Fruit fly (Drosophila melanogaster): ENCODE data around the gene pum.

Gene pum

DNA sequence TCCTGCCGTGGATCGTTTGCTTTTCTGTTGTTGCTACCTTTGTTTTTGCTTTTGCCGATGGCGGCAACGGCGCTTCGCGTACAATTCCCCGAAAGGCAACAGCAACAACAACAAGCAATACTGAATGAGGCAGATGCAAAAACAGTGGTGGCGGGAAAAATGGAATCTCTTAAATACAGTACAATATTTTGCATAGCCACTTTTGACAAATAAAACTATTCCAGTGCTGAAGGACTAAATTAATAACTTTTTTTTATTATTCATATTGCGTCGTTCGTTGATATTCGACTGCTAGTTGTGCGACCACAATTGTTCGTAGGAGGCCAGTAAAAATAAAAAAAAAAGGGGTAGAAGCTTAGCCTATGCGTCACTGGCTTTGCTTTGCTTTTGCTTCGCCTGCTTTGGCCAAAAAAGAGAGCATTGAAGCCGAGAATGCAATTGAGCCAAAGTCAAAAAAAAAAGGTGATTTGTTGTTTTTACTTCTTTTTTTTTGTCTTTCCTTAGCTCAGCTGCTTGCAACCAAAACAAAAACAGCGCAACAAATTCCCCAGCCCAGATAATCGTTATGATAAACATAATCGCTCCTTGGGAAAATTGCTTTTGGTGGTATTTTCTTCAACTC lies 205.6 kb downstream of the pum start (continued):
- peak; percentile 1 for TF ChIP-seq pzg (GFP tag; optimal IDR thresholded peaks at IDR 0.05)
- peak; percentile 45 for TF ChIP-seq CG8944 (GFP tag; optimal IDR thresholded peaks at IDR 0.05)
- peak; percentile 69 for TF ChIP-seq maf-S (GFP tag; optimal IDR thresholded peaks at IDR 0.05)
- TF ChIP-seq Oli (tag; optimal IDR thresholded peaks at IDR 0.05), result peak; percentile 91
- peak; percentile 89 for TF ChIP-seq ase (GFP tag; IDR thresholded peaks at IDR 0.05)
- TF ChIP-seq Hand (GFP tag; optimal IDR thresholded peaks at IDR 0.05), result peak; percentile 55
- TF ChIP-seq CG7271 (tag; optimal IDR thresholded peaks at IDR 0.05), result peak; percentile 33
- peak; percentile 86 for TF ChIP-seq CG7839 (tag; optimal IDR thresholded peaks at IDR 0.05)
- no peak for TF ChIP-seq CG10431 (GFP tag; optimal IDR thresholded peaks at IDR 0.05)
- TF ChIP-seq CG4730 (GFP tag; IDR thresholded peaks at IDR 0.05), result peak; percentile 91
- no peak for TF ChIP-seq zen2 (GFP tag; IDR thresholded peaks at IDR 0.05; ENCODE audit: partially characterized antibody)
- TF ChIP-seq CG17912 (GFP tag; optimal IDR thresholded peaks at IDR 0.05), result no peak
- TF ChIP-seq ash1 (GFP tag; optimal IDR thresholded peaks at IDR 0.05), result peak; percentile 53
- peak; percentile 96 for TF ChIP-seq Sox102F (GFP tag; optimal IDR thresholded peaks at IDR 0.05)
- no peak for TF ChIP-seq h (optimal IDR thresholded peaks at IDR 0.05)
- peak; percentile 93 for TF ChIP-seq ranshi (GFP tag; IDR thresholded peaks at IDR 0.05)
- TF ChIP-seq Atf-2 (GFP tag; optimal IDR thresholded peaks at IDR 0.05), result peak; percentile 55
- peak; percentile 77 for TF ChIP-seq disco-r (GFP tag; optimal IDR thresholded peaks at IDR 0.05)
- TF ChIP-seq cas (GFP tag; IDR thresholded peaks at IDR 0.05), result peak; percentile 71
- TF ChIP-seq Blimp-1 (GFP tag; optimal IDR thresholded peaks at IDR 0.05), result peak; percentile 87
- peak; percentile 84 for TF ChIP-seq CoRest (tag; optimal IDR thresholded peaks at IDR 0.05)
- TF ChIP-seq CG34224 (GFP tag; IDR thresholded peaks at IDR 0.05; ENCODE audit: partially characterized antibody), result no peak
- peak; percentile 79 for TF ChIP-seq CG10979 (tag; optimal IDR thresholded peaks at IDR 0.05)
- peak; percentile 89 for TF ChIP-seq ap (GFP tag; IDR thresholded peaks at IDR 0.05)
- peak; percentile 71; the same call in 1 of the 2 replicates for TF ChIP-seq toy (GFP tag; IDR thresholded peaks at IDR 0.05)
- peak; percentile 78 for TF ChIP-seq croc (GFP tag; conservative IDR thresholded peaks at IDR 0.05)
- TF ChIP-seq Hsf (GFP tag; optimal IDR thresholded peaks at IDR 0.05), result peak; percentile 90
- TF ChIP-seq Bgb (GFP tag; IDR thresholded peaks at IDR 0.05; ENCODE audit: partially characterized antibody), result no peak
- TF ChIP-seq Adf1 (GFP tag; IDR thresholded peaks at IDR 0.05), result peak; percentile 50
- peak; percentile 88 for TF ChIP-seq CG7556 (GFP tag; optimal IDR thresholded peaks at IDR 0.05)
- peak; percentile 60 for TF ChIP-seq CG6654 (GFP tag; optimal IDR thresholded peaks at IDR 0.05)
- TF ChIP-seq CG4617 (GFP tag; optimal IDR thresholded peaks at IDR 0.05; ENCODE audit: borderline replicate concordance), result peak; percentile 62
- peak; percentile 76 to 85 for TF ChIP-seq chif (GFP tag; optimal IDR thresholded peaks at IDR 0.05)
- peak; percentile 87 for TF ChIP-seq CG14050 (GFP tag; IDR thresholded peaks at IDR 0.05)
- no peak for TF ChIP-seq Elba2 (GFP tag; optimal IDR thresholded peaks at IDR 0.05)
- no peak for TF ChIP-seq stwl (tag; optimal IDR thresholded peaks at IDR 0.05)
- TF ChIP-seq ERR (GFP tag; optimal IDR thresholded peaks at IDR 0.05), result peak; percentile 75
- peak; percentile 46 for TF ChIP-seq CG6765 (GFP tag; optimal IDR thresholded peaks at IDR 0.05)
- peak; percentile 57 for TF ChIP-seq sd (tag; optimal IDR thresholded peaks at IDR 0.05)
- TF ChIP-seq CG6854 (GFP tag; optimal IDR thresholded peaks at IDR 0.05), result peak; percentile 70
- peak; percentile 73 for TF ChIP-seq NC2β (GFP tag; optimal IDR thresholded peaks at IDR 0.05)
- TF ChIP-seq CG34376 (GFP tag; optimal IDR thresholded peaks at IDR 0.05), result peak; percentile 20
- peak; percentile 46 for TF ChIP-seq ac (GFP tag; optimal IDR thresholded peaks at IDR 0.05)
- TF ChIP-seq zfh1 (GFP tag; IDR thresholded peaks at IDR 0.05), result peak; percentile 92
- no peak for TF ChIP-seq sc (optimal IDR thresholded peaks at IDR 0.05)
- peak; percentile 61 for TF ChIP-seq sc (GFP tag; optimal IDR thresholded peaks at IDR 0.05)
- peak; percentile 84 for TF ChIP-seq CG17385 (GFP tag; optimal IDR thresholded peaks at IDR 0.05)
- no peak for TF ChIP-seq knrl (GFP tag; IDR thresholded peaks at IDR 0.05; ENCODE audit: partially characterized antibody)
- TF ChIP-seq lola (GFP tag; optimal IDR thresholded peaks at IDR 0.05), result peak in 1 of 3 experiments; percentile 53
- no peak for TF ChIP-seq Tbp (GFP tag; optimal IDR thresholded peaks at IDR 0.05)
